Fruit fly (Drosophila melanogaster) S2 (cell line): ENCODE measurements around the gene aph-1.

Source experiments
- CG8478 ChIP-seq: fragments of >200 bp; optimal IDR thresholded peaks from 2 replicates; lab custom pipeline; 2018
- CTCF ChIP-seq, 2 experiments: fragments of >200 bp; optimal IDR thresholded peaks; 2 replicates each; lab custom pipeline; 2018

aph-1 gene

DNA sequence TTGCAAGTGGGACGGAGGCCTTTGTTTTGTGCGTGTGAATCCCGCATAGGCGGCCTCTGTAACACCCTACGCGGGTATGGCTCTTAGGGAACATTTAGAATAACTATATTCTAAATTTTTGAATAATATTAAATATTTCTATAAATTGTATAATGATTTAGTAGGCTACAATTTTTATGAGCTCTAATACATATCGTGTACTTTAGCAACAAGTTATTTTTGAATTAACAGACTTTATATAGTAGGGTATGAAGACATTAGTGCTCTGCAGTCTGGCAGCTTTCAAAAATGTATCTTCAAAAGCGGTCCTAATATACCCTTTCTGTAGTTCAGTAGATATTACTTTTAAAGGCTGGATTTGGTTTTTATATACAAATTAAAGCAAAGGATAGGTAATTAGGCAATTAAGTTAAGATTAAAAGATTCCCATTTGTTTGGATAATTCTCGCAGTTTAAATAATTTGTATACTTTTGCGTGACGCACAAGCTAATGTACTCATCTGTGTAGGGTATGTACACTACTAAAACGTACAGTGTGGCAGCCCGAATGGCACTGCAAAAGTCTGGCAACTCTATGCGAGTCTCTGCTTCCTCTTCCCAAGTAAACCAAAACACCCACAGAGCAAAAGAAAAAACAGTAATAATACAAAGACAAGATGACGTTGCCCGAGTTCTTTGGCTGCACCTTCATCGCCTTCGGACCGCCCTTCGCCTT lies at the start of gene aph-1, which contains the start of gene Snx21:
Gene aph-1, plus strand, starts transcription at position 575 of the 715 bp plus-strand sequence.
Gene Snx21, minus strand, starts transcription at position 7 of the 715 bp plus-strand sequence.
- TF ChIP-seq CG8478 (lab: Kevin White, UChicago): no peak
- TF ChIP-seq CTCF (optimal IDR thresholded peaks at IDR 0.05; lab: Kevin White, UChicago): no peak

DNA sequence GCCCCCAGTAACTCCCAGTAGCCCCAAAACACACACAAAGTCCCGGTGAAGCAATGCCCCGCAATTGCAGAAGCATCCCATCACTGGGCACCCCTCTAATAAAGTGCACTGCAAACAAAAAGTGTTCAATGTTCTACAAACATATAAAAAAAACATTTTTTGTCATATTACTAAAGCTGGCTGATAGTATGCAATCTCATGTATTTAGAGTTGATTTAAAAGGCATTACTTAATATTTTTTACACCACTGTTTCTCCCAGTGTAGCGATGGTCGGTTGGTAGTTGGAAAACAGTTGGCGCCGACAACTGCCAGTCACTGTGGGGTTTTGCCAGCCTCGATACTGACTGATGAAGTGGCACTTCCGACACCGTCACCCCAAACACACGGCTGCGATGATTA lies 45.7 kb upstream of the aph-1 start:
- no peak for TF ChIP-seq CTCF (optimal IDR thresholded peaks at IDR 0.05; lab: Kevin White, UChicago)
- no peak for TF ChIP-seq CG8478 (lab: Kevin White, UChicago)

DNA sequence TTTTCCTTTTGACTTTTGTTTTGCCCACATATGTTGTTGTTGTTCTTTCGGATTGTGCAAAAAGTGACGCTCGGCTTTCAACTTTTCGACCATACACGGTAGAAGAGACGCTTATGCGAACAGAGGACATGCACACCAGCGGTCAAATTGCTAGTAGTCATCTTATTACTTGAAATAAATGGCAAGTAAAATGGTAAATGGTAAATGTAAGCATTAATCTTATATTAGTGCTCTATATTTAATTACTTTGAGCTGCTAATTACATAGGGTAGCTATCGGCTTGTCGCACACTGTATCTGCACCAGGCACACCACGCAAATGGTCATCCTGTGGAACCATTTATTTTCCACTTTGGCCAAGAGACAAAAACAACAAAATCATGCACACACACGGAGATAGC lies 44.7 kb upstream of the aph-1 start:
- TF ChIP-seq CG8478 (lab: Kevin White, UChicago): no peak
- TF ChIP-seq CTCF (optimal IDR thresholded peaks at IDR 0.05; lab: Kevin White, UChicago): no peak

DNA sequence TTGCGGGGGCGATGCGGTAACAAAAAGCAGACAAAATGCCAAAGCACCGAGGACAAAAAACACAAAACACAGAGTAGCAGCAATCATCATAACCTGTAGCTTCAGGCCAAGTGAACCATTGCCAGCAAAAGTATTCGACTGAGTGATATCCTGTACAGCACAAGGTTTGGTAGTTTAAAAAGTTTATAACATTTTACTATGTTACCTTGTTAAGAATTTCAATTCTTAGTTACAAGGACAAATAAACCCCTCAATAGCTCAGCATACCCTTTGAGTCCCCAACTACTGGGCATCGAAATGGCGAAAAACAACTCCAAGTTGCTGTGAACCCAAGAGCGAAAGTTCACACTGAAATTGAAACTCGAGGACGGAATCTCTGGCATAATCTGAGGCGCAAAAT lies 42.9 kb upstream of the aph-1 start:
- TF ChIP-seq CG8478 (lab: Kevin White, UChicago) (no peak), CTCF (optimal IDR thresholded peaks at IDR 0.05; lab: Kevin White, UChicago) (no peak)

DNA sequence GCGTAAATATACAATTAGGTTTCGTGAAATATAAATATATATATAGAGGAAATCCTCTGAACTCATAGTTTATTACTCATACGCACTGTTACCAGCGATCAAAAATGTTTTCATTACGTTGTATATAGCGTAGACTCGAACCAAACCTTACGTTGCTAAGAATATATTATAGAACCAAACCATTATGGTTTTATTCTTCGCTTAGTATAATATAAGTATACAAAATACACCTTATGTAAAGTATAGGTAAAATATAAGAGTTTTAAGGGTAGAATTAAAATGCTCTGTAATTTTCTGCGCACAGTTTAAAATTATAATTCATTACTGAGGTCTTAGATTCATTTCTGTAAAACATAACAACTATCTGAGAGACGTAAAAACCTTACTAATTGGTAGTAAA lies 41.6 kb upstream of the aph-1 start:
- TF ChIP-seq CTCF (optimal IDR thresholded peaks at IDR 0.05; lab: Kevin White, UChicago): peak in 1 of 2 experiments; percentile 22
- TF ChIP-seq CG8478 (lab: Kevin White, UChicago): no peak

DNA sequence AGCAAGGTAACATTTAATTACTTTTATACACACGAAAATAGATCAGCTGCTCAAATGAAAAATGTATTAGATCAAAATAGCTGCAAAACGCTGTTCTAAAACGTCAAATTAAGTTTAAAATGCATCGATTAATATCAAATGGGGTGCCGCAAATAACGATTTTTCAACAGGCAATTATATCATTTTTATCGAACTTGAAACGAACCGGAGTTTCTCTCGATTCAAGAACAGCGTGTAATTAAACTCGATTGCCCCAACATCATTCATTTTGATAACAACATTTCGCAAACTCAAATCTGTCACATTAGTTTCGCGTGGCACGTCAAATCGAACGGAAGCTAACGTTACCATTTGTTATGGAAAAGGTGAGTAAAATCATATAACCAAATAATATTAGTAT lies 40.7 kb upstream of the aph-1 start, which contains the start of gene CG31689:
Gene CG31689, plus strand, starts transcription at position 301 of the 400 bp plus-strand sequence.
- TF ChIP-seq CG8478 (lab: Kevin White, UChicago) (no peak), CTCF (optimal IDR thresholded peaks at IDR 0.05; lab: Kevin White, UChicago) (no peak)

DNA sequence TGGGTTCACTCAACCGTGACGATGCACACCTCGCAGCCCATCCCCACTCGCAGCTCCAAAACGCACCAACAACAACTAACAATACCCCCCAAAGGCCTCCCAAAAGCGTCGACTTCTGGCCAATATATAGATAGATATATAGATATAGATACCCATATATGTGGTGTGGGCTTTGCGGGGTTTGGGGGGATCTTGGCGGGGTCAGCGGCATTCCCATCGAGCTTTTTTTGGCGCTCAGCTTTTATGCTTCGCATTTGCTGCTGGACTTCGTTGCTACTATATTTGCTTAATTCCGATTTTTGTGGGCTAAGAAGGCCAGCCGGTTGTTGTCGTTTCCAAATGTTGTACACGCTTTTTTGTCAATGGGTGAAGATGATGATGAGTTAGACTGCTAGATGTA lies 38.7 kb upstream of the aph-1 start:
- no peak for TF ChIP-seq CTCF (optimal IDR thresholded peaks at IDR 0.05; lab: Kevin White, UChicago)
- TF ChIP-seq CG8478 (lab: Kevin White, UChicago): no peak

DNA sequence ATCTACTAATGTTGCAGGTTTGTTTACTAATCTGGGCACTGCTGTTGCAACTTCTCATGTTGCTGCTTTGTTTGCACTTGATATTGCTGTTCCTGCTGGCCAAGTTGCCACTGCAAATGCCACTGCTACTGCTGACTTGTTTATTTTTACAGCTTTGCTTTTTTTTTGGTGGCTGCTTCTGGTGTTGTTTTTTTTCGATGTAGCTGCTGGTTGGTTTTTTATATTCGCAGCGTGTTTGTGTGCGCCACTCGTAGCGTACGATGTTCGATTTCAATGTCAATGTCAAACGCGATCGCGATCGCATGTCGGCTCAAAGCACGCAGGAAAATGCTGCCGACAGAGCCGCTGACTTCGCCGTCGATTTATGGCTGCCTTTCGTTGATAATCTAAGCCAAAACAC lies 38.2 kb upstream of the aph-1 start:
- TF ChIP-seq CG8478 (lab: Kevin White, UChicago) (no peak), CTCF (optimal IDR thresholded peaks at IDR 0.05; lab: Kevin White, UChicago) (no peak)

DNA sequence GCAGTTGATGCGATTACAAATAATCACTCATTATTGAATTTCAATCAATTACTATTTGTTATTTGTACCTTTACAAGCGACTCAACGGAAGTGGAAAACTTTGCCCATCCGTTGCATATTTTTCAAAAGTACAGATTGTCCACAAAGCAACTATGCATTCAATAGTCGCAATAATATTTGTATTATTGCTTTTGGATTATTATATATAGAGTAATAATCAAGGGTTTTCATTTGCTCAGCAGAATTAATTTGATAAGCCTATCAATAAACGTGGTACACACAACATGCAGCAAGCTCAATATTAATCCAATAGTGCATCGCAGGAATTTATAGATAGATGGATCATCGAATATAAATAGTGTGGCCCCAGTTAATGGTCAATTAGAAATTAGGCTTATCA lies 37.5 kb upstream of the aph-1 start:
- TF ChIP-seq CG8478 (lab: Kevin White, UChicago) (no peak), CTCF (optimal IDR thresholded peaks at IDR 0.05; lab: Kevin White, UChicago) (no peak)

DNA sequence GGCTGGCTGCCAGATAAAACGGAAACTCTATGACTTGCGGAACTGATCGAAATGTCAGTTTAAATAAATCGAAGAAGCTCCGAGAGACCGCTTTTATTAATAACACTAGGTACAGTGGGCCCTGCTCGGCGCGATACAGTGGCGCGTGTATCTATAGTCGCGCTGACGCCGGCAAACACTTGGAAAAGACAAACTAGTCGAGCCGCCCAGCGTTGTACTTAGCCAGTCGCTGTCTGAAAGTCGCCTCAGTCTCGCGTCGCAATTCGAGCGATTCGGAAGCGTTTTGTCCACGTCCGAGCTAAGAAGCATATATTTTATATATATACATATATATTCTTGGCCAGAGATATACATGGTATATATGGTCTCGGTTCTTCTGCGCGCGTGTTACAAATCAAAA lies 36.2 kb upstream of the aph-1 start:
- TF ChIP-seq CTCF (optimal IDR thresholded peaks at IDR 0.05; lab: Kevin White, UChicago) (no peak), CG8478 (lab: Kevin White, UChicago) (no peak)

DNA sequence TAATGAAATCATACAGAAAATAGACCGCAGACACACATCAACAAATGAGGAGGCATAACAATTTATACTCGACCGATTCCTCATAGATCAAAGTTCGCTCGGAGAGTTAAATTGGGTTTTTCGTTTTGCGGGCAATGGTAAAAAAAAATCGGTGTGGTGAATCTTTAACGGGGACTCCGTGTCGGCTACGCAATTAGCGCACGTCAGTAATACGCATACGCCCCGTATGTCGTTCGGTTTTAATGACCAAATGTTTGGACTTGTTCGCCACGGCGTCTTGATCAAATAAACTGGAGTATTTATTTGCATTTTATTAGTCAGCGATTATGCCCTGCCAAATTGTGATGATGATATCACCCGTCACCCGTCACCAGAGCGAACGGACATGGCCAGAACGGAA lies 35.3 kb upstream of the aph-1 start:
- TF ChIP-seq CTCF (optimal IDR thresholded peaks at IDR 0.05; lab: Kevin White, UChicago) (no peak), CG8478 (lab: Kevin White, UChicago) (no peak)

DNA sequence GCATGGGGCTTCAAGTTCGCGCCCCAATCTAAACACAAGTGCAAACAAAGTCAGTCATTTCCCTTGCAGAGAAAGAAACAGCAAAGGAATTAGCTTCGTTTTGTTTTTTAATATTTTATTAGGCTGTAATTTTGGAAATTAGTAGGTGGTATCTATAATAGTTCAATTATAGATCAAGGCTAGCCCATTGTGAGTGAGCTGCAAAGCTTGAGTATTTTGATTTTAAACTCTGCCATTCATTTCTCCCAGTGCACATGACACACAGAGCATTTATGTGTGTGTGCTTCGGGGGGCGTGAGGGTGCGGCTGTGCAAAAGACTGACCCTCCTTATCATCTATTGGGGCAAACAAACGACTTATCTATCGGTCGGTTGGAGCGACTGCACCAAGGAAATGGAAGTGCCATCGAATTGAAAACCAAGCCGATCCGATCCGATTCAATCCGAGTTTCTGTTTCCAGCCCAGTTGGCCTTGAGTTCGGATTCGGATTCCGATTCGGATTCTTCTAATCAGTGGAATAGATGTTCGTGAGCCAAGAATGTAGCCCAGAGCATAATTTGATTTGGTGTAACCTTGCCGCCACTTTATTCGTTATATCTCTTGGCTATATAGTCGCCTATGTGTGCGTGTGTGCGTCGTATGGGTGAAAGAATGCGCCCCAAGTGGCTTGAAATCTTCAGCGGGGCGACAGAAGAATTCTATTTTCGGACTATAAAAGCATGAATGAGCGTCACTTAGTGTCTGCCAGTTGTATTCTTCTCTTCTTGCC lies 34.5 kb upstream of the aph-1 start:
- TF ChIP-seq CG8478 (lab: Kevin White, UChicago): no peak
- no peak for TF ChIP-seq CTCF (optimal IDR thresholded peaks at IDR 0.05; lab: Kevin White, UChicago)

DNA sequence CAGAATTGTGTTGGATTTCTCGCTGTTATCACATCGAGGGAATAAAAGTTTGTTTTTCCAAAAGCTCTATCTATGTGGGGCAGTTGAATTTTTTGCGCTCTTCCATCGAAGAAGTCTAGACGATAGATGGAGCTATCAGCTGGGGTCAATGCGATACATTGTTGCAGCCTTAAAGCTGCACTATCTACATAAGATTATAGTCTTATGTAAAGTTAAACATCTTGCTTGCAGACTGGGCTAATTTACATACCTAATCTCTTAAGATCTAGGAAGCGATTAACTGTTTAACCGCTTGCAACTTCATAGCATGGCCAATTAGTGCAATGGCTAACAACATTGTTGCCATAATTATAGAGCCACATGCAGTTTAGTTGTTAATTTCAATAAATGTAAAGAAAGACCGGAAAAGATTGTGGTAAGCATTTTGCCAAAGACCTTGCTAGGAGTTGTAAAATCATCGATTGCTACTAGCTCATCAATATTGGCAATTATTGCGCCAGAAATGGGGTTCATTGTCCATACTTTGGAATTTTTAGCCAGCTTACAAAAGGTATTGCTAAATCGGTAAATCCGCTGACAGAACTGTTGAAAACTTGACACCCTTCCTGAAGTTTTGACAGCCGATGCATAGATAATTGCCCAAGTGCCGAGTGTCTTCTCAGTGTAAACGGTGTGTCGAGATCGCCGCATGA lies 33.7 kb upstream of the aph-1 start:
- TF ChIP-seq CTCF (optimal IDR thresholded peaks at IDR 0.05; lab: Kevin White, UChicago): no peak
- TF ChIP-seq CG8478 (lab: Kevin White, UChicago): no peak

DNA sequence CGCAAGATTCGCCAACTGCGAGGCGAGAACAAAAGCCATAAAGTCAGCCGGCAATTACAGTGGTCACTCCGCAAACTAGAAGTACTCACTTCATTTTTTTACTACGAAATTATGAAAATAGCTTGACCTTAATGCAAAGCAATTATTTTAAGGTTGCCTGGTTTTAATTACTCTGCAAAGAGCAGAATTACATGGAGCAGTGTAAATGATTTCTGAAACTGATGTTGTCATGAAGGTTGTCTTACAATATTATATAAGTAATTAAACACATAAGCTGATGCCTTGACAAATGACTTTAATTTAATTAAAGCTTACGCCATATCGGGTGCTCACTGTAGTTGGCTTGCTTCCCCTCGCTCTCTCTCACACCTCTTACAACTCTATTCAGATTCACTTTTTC lies 31.8 kb upstream of the aph-1 start:
- TF ChIP-seq CTCF (optimal IDR thresholded peaks at IDR 0.05; lab: Kevin White, UChicago) (no peak), CG8478 (lab: Kevin White, UChicago) (no peak)

DNA sequence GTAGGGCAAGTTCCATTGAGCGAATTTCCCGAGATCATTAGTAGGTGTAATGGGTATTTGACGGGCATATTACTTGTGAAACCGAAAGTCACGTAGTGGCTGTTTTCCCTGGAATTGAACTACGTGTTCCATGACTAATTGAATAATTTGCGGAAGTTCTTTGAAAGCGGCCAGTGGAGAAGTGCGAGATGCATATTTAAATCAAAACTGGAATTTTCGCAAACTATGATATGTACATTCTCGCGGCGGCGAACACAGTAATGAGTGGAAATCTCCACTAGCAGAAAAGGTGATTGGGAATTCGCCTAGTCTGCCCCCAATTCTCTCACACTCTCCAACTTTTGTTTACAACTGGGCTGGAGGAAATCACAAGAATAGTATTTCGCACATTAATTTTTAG lies 31.1 kb upstream of the aph-1 start:
- TF ChIP-seq CTCF (optimal IDR thresholded peaks at IDR 0.05; lab: Kevin White, UChicago) (no peak), CG8478 (lab: Kevin White, UChicago) (no peak)
